Worm (Caenorhabditis elegans): ENCODE results near the gene R155.3.

Gene R155.3

ce11 chrIII:2005729-2006128, 29.2 kb upstream of the R155.3 start, which contains the start of gene Y39A3B.1:
Gene Y39A3B.1, plus strand, starts transcription at chrIII:2006029.
- no peak for TF ChIP-seq ceh-16 (tag; optimal IDR thresholded peaks at IDR 0.05)
- TF ChIP-seq gmeb-1 (tag; optimal IDR thresholded peaks at IDR 0.05) = no peak
- TF ChIP-seq ceh-82 (tag; optimal IDR thresholded peaks at IDR 0.05) = no peak
- no peak for TF ChIP-seq unc-62 (GFP tag; optimal IDR thresholded peaks at IDR 0.05)
- no peak for TF ChIP-seq crh-2 (tag; optimal IDR thresholded peaks at IDR 0.05)
- TF ChIP-seq nhr-129 (tag; optimal IDR thresholded peaks at IDR 0.05) = no peak
- no peak for TF ChIP-seq lin-11 (tag; optimal IDR thresholded peaks at IDR 0.05)
- no peak for TF ChIP-seq nhr-21 (tag; optimal IDR thresholded peaks at IDR 0.05)
- TF ChIP-seq unc-39 (tag; optimal IDR thresholded peaks at IDR 0.05) = no peak
- TF ChIP-seq nhr-12 (tag; optimal IDR thresholded peaks at IDR 0.05) = no peak
- TF ChIP-seq C34F6.9 (tag; optimal IDR thresholded peaks at IDR 0.05) = no peak

- TF ChIP-seq unc-55 (GFP tag; optimal IDR thresholded peaks at IDR 0.05) (no peak), lsy-2 (tag; optimal IDR thresholded peaks at IDR 0.05) (no peak), skn-1 (tag; optimal IDR thresholded peaks at IDR 0.05) (no peak), crh-2 (tag; optimal IDR thresholded peaks at IDR 0.05) (no peak), aly-2 (tag; optimal IDR thresholded peaks at IDR 0.05) (no peak), F13H6.1 (tag; optimal IDR thresholded peaks at IDR 0.05) (no peak), zag-1 (tag; optimal IDR thresholded peaks at IDR 0.05) (no peak), unc-39 (tag; optimal IDR thresholded peaks at IDR 0.05) (no peak), alr-1 (tag; optimal IDR thresholded peaks at IDR 0.05) (no peak)
These were observed 24.7 kb upstream of the R155.3 start for ce11 chrIII:2001210-2001609.

- TF ChIP-seq C34F6.9 (tag; optimal IDR thresholded peaks at IDR 0.05) = no peak
- TF ChIP-seq ztf-1 (GFP tag; conservative IDR thresholded peaks at IDR 0.05) = no peak
- TF ChIP-seq zag-1 (tag; optimal IDR thresholded peaks at IDR 0.05) = no peak
These were observed 21.0 kb upstream of the R155.3 start, which contains the start of gene lgc-42 for ce11 chrIII:1997569-1997968. Gene lgc-42, plus strand, starts transcription at chrIII:1997869.

- TF ChIP-seq unc-55 (GFP tag; optimal IDR thresholded peaks at IDR 0.05) = no peak
- no peak for TF ChIP-seq alr-1 (tag; optimal IDR thresholded peaks at IDR 0.05)
- TF ChIP-seq ceh-82 (tag; optimal IDR thresholded peaks at IDR 0.05) = no peak
- TF ChIP-seq gmeb-1 (tag; optimal IDR thresholded peaks at IDR 0.05) = no peak
- no peak for TF ChIP-seq zag-1 (tag; optimal IDR thresholded peaks at IDR 0.05)
- TF ChIP-seq mbf-1 (tag; optimal IDR thresholded peaks at IDR 0.05) = no peak
- no peak for TF ChIP-seq crh-2 (tag; optimal IDR thresholded peaks at IDR 0.05)
- TF ChIP-seq lin-11 (tag; optimal IDR thresholded peaks at IDR 0.05) = no peak
- no peak for TF ChIP-seq ceh-16 (tag; optimal IDR thresholded peaks at IDR 0.05)
- no peak for TF ChIP-seq nhr-11 (tag; optimal IDR thresholded peaks at IDR 0.05)
- TF ChIP-seq nhr-12 (tag; optimal IDR thresholded peaks at IDR 0.05) = no peak
- TF ChIP-seq sem-4 (tag; optimal IDR thresholded peaks at IDR 0.05) = no peak
- TF ChIP-seq nhr-237 (tag; optimal IDR thresholded peaks at IDR 0.05) = no peak
- TF ChIP-seq nhr-10 (tag; optimal IDR thresholded peaks at IDR 0.05) = no peak
- no peak for TF ChIP-seq blmp-1 (tag; optimal IDR thresholded peaks at IDR 0.05; ENCODE audit: insufficient read depth)
These were observed 13.4 kb upstream of the R155.3 start for ce11 chrIII:1989940-1990339.

- no peak for TF ChIP-seq nhr-25 (tag; optimal IDR thresholded peaks at IDR 0.05)
- TF ChIP-seq ceh-82 (tag; optimal IDR thresholded peaks at IDR 0.05) = no peak
- TF ChIP-seq nhr-11 (tag; optimal IDR thresholded peaks at IDR 0.05) = no peak
- no peak for TF ChIP-seq nhr-10 (tag; optimal IDR thresholded peaks at IDR 0.05)
- TF ChIP-seq mab-5 (tag; optimal IDR thresholded peaks at IDR 0.05) = no peak
- no peak for TF ChIP-seq sem-4 (tag; optimal IDR thresholded peaks at IDR 0.05)
- TF ChIP-seq R02D3.7 (tag; optimal IDR thresholded peaks at IDR 0.05) = no peak
- no peak for TF ChIP-seq ztf-11 (tag; optimal IDR thresholded peaks at IDR 0.05)
- no peak for TF ChIP-seq ztf-4 (tag; optimal IDR thresholded peaks at IDR 0.05)
- TF ChIP-seq crh-2 (tag; optimal IDR thresholded peaks at IDR 0.05) = no peak
These were observed 11.2 kb upstream of the R155.3 start, which contains the start of gene Y39A3B.8 for ce11 chrIII:1987693-1988092. Gene Y39A3B.8, plus strand, starts transcription at chrIII:1987993.

ce11 chrIII:1984860-1985259, 8.3 kb upstream of the R155.3 start, which contains the start of gene Y39A3B.7:
Gene Y39A3B.7, minus strand, starts transcription at chrIII:1984960.
- TF ChIP-seq nhr-25 (tag; optimal IDR thresholded peaks at IDR 0.05) (no peak), ceh-16 (tag; optimal IDR thresholded peaks at IDR 0.05) (no peak), snpc-4 (tag; optimal IDR thresholded peaks at IDR 0.05) (no peak), Y55F3AM.14 (GFP tag; optimal IDR thresholded peaks at IDR 0.05) (no peak), nhr-21 (tag; optimal IDR thresholded peaks at IDR 0.05) (no peak), nhr-12 (tag; optimal IDR thresholded peaks at IDR 0.05) (no peak), zag-1 (tag; optimal IDR thresholded peaks at IDR 0.05) (no peak), lin-11 (tag; optimal IDR thresholded peaks at IDR 0.05) (no peak), nhr-129 (tag; optimal IDR thresholded peaks at IDR 0.05) (no peak), ZK546.5 (tag; optimal IDR thresholded peaks at IDR 0.05) (no peak), alr-1 (tag; optimal IDR thresholded peaks at IDR 0.05) (no peak), sma-9 (GFP tag; optimal IDR thresholded peaks at IDR 0.05) (no peak), sma-9 (tag; optimal IDR thresholded peaks at IDR 0.05) (no peak), ztf-11 (tag; optimal IDR thresholded peaks at IDR 0.05) (no peak), ama-1 (optimal IDR thresholded peaks at IDR 0.05) (no peak), gmeb-1 (tag; optimal IDR thresholded peaks at IDR 0.05) (no peak), unc-55 (GFP tag; optimal IDR thresholded peaks at IDR 0.05) (no peak), skn-1 (tag; optimal IDR thresholded peaks at IDR 0.05) (no peak), ceh-82 (tag; optimal IDR thresholded peaks at IDR 0.05) (no peak), peb-1 (tag; optimal IDR thresholded peaks at IDR 0.05) (no peak)

All from whole organism, L2 larva.